Worm (Caenorhabditis elegans) whole organism, L1 larva: ENCODE measurements around the gene C43H6.4.

Experiments used
- Y116A8C.19 ChIP-seq: sonication (generic microtip); optimal IDR thresholded peaks from 2 replicates; lab custom pipeline; 2016; ENCODE audit warnings: missing compliant biosample characterization, missing genetic modification characterization, borderline replicate concordance
- aha-1 ChIP-seq: fragments of 150-350 bp; optimal IDR thresholded peaks from 2 replicates; lab custom pipeline; 2014; ENCODE audit warnings: missing biosample characterization, missing genetic modification characterization
- aly-2 ChIP-seq: fragments of 150-350 bp; optimal IDR thresholded peaks from 2 replicates; lab custom pipeline; 2014; ENCODE audit warnings: missing biosample characterization, missing genetic modification characterization
- ces-1 ChIP-seq: fragments of 150-350 bp; optimal IDR thresholded peaks from 2 replicates; lab custom pipeline; 2014; ENCODE audit warnings: missing biosample characterization, missing genetic modification reagents, missing genetic modification characterization
- dpl-1 ChIP-seq, 3 experiments: fragments of 150-350 bp in 2 of 3; sonication (generic microtip) in 1 of 3; optimal IDR thresholded peaks; 2 replicates each; lab custom pipeline; 2014 to 2017; ENCODE audit warnings: missing biosample characterization in 3 of 3, missing genetic modification characterization in 3 of 3, missing genetic modification reagents in 3 of 3
- fkh-10 ChIP-seq: sonication (generic microtip); optimal IDR thresholded peaks from 2 replicates; lab custom pipeline; 2017; ENCODE audit warnings: missing biosample characterization, missing genetic modification reagents, missing genetic modification characterization
- lin-35 ChIP-seq, 2 experiments: fragments of 150-350 bp; optimal IDR thresholded peaks; 2 replicates each; lab custom pipeline; 2014; ENCODE audit warnings: missing biosample characterization in 2 of 2, missing genetic modification characterization in 2 of 2, missing genetic modification reagents in 2 of 2
- lsy-2 ChIP-seq, 2 experiments: fragments of 150-350 bp; optimal IDR thresholded peaks; 2 replicates each; lab custom pipeline; 2014; ENCODE audit warnings: missing biosample characterization in 2 of 2, missing genetic modification characterization in 2 of 2
- mep-1 ChIP-seq: fragments of 150-350 bp; optimal IDR thresholded peaks from 2 replicates; lab custom pipeline; 2014; ENCODE audit warnings: missing biosample characterization, missing genetic modification characterization
- nhr-237 ChIP-seq: fragments of 150-350 bp; optimal IDR thresholded peaks from 2 replicates; lab custom pipeline; 2014; ENCODE audit warnings: missing biosample characterization, missing genetic modification characterization
- nhr-76 ChIP-seq: sonication (generic microtip); optimal IDR thresholded peaks from 2 replicates; lab custom pipeline; 2017; ENCODE audit warnings: missing biosample characterization, missing genetic modification characterization
- pqm-1 ChIP-seq: sonication (generic microtip); optimal IDR thresholded peaks from 3 replicates; lab custom pipeline; 2017; ENCODE audit warnings: missing biosample characterization, missing genetic modification characterization
- snpc-4 ChIP-seq: fragments of 150-350 bp; optimal IDR thresholded peaks from 2 replicates; lab custom pipeline; 2014; ENCODE audit warnings: missing biosample characterization, missing genetic modification characterization

- TF ChIP-seq lin-35 (GFP tag; optimal IDR thresholded peaks at IDR 0.05; lab: Kevin White, UChicago): no peak
- TF ChIP-seq aha-1 (tag; lab: Kevin White, UChicago): no peak
- no peak for TF ChIP-seq Y116A8C.19
- no peak for TF ChIP-seq aly-2 (tag; lab: Kevin White, UChicago)
- TF ChIP-seq lsy-2 (tag; optimal IDR thresholded peaks at IDR 0.05; lab: Kevin White, UChicago): no peak
- TF ChIP-seq pqm-1: no peak
- no peak for TF ChIP-seq nhr-76
- no peak for TF ChIP-seq ces-1
- no peak for TF ChIP-seq snpc-4
- peak; percentile 49 for TF ChIP-seq fkh-10 (GFP tag; lab: Kevin White, UChicago)
- no peak for TF ChIP-seq mep-1 (tag; lab: Kevin White, UChicago)
- no peak for TF ChIP-seq nhr-237
- no peak for TF ChIP-seq dpl-1 (GFP tag; optimal IDR thresholded peaks at IDR 0.05; lab: Kevin White, UChicago)
Measured at ce11 chrX:2456141-2456540, 52.3 kb downstream of the C43H6.4 start.
